Fruit fly (Drosophila melanogaster): ENCODE measurements around the gene CG46310.

The CG46310 gene

DNA sequence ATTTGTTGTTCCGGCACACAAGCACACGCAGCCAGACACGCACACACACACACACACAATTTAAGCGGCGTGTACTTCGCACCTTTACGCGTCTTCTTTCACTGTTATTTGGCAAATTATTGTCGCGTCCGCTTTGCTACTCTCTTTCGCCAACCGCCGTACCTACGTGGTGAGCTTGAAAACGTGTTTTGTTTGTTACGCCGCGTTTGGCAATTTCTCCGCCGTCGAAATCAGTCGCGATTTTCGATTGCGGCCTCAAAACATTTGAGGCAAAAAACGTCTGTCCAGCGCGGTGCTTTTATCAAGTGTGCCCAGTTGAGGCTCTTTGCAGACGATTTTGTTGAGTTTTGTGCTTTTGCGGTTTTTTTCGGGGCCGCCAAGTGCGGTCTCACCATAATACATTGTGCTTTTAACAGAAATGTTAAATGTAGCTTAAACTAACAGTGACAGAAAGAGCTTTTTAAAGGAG lies 48.0 kb downstream of the CG46310 start (continued):
- TF ChIP-seq Blimp-1 (GFP tag; optimal IDR thresholded peaks at IDR 0.05) (peak; percentile 30), Eip75B (GFP tag; optimal IDR thresholded peaks at IDR 0.05) (no peak), Lpt (GFP tag; optimal IDR thresholded peaks at IDR 0.05) (no peak), dsx (GFP tag; optimal IDR thresholded peaks at IDR 0.05; ENCODE audit: poor library complexity, severe bottlenecking) (peak; percentile 86), cyc (GFP tag; optimal IDR thresholded peaks at IDR 0.05) (no peak), svp (GFP tag) (peak; percentile 81), spab (GFP tag; optimal IDR thresholded peaks at IDR 0.05) (peak; percentile 28), CG11294 (GFP tag; IDR thresholded peaks at IDR 0.05) (no peak), dac (GFP tag; optimal IDR thresholded peaks at IDR 0.05) (no peak), Eip78C (GFP tag) (peak; percentile 59), eg (GFP tag; IDR thresholded peaks at IDR 0.05) (peak; percentile 5; the same call in 1 of the 3 replicates), net (GFP tag; optimal IDR thresholded peaks at IDR 0.05) (peak; percentile 7), Met (GFP tag; optimal IDR thresholded peaks at IDR 0.05) (peak; percentile 8), CG8119 (GFP tag; IDR thresholded peaks at IDR 0.05) (peak; percentile 17; the same call in 1 of the 3 replicates), CG6854 (GFP tag; optimal IDR thresholded peaks at IDR 0.05) (peak; percentile 80), esn (GFP tag; optimal IDR thresholded peaks at IDR 0.05) (peak; percentile 24), achi (GFP tag; optimal IDR thresholded peaks at IDR 0.05) (peak; percentile 7), fkh (GFP tag; optimal IDR thresholded peaks at IDR 0.05) (no peak), Hr39 (GFP tag; optimal IDR thresholded peaks at IDR 0.05) (no peak), CG10669 (GFP tag; optimal IDR thresholded peaks at IDR 0.05) (no peak), OdsH (GFP tag; optimal IDR thresholded peaks at IDR 0.05) (no peak), Smox (GFP tag; optimal IDR thresholded peaks at IDR 0.05) (no peak), CG7368 (GFP tag; optimal IDR thresholded peaks at IDR 0.05) (no peak), Sox15 (GFP tag; optimal IDR thresholded peaks at IDR 0.05) (no peak), CG11902 (GFP tag; optimal IDR thresholded peaks at IDR 0.05) (no peak), Ets21C (GFP tag; optimal IDR thresholded peaks at IDR 0.05) (no peak), CG6163 (GFP tag; IDR thresholded peaks at IDR 0.05) (peak; percentile 56; the same call in 2 of the 3 replicates), CG11762 (GFP tag; optimal IDR thresholded peaks at IDR 0.05; ENCODE audit: insufficient read depth) (no peak), CG6276 (GFP tag; optimal IDR thresholded peaks at IDR 0.05) (peak; percentile 60), CG4318 (GFP tag; optimal IDR thresholded peaks at IDR 0.05) (no peak), topi (GFP tag; optimal IDR thresholded peaks at IDR 0.05) (peak; percentile 23), CG10631 (GFP tag; optimal IDR thresholded peaks at IDR 0.05) (no peak), CG16779 (tag; optimal IDR thresholded peaks at IDR 0.05) (peak; percentile 45), CG6792 (GFP tag; optimal IDR thresholded peaks at IDR 0.05) (no peak), lz (GFP tag; optimal IDR thresholded peaks at IDR 0.05) (peak; percentile 10), CG32006 (GFP tag; optimal IDR thresholded peaks at IDR 0.05) (no peak)

- TF ChIP-seq OdsH (GFP tag; optimal IDR thresholded peaks at IDR 0.05) (no peak), CG10669 (GFP tag; optimal IDR thresholded peaks at IDR 0.05) (no peak), CG6792 (GFP tag; optimal IDR thresholded peaks at IDR 0.05) (no peak), CG11902 (GFP tag; optimal IDR thresholded peaks at IDR 0.05) (no peak), Hr4 (GFP tag; optimal IDR thresholded peaks at IDR 0.05) (no peak), pdm3 (GFP tag; optimal IDR thresholded peaks at IDR 0.05) (no peak), CG8319 (GFP tag; optimal IDR thresholded peaks at IDR 0.05) (no peak), Eip78C (GFP tag) (peak; percentile 52), Hr38 (GFP tag; optimal IDR thresholded peaks at IDR 0.05) (no peak), Eip93F (GFP tag; optimal IDR thresholded peaks at IDR 0.05) (peak; percentile 75), Sox14 (GFP tag; optimal IDR thresholded peaks at IDR 0.05) (no peak), Eip75B (GFP tag; optimal IDR thresholded peaks at IDR 0.05) (no peak), net (GFP tag; optimal IDR thresholded peaks at IDR 0.05) (no peak), achi (GFP tag; optimal IDR thresholded peaks at IDR 0.05) (no peak), CG11294 (GFP tag; IDR thresholded peaks at IDR 0.05) (no peak), CG34406 (GFP tag; optimal IDR thresholded peaks at IDR 0.05) (no peak), CG11762 (GFP tag; optimal IDR thresholded peaks at IDR 0.05; ENCODE audit: insufficient read depth) (no peak), Smox (GFP tag; optimal IDR thresholded peaks at IDR 0.05) (peak; percentile 5), vri (GFP tag; optimal IDR thresholded peaks at IDR 0.05) (peak; percentile 82), CG32006 (GFP tag; optimal IDR thresholded peaks at IDR 0.05) (no peak), ss (GFP tag; optimal IDR thresholded peaks at IDR 0.05) (no peak), Met (GFP tag; optimal IDR thresholded peaks at IDR 0.05) (peak; percentile 1), fd59A (GFP tag; optimal IDR thresholded peaks at IDR 0.05) (no peak), lz (GFP tag; optimal IDR thresholded peaks at IDR 0.05) (no peak), CG8632 (GFP tag; optimal IDR thresholded peaks at IDR 0.05) (no peak), Sox102F (GFP tag; optimal IDR thresholded peaks at IDR 0.05) (no peak), CG6854 (GFP tag; optimal IDR thresholded peaks at IDR 0.05) (no peak), svp (GFP tag) (peak; percentile 71), fkh (GFP tag; optimal IDR thresholded peaks at IDR 0.05) (peak; percentile 38)
Measured at dm6 chr3R:23223151-23223810, 49.6 kb downstream of the CG46310 start.
